1 fruit fly cellular context compared by ENCODE assay signal in genomic region chr2L:20918056-20918674, dm6.
A peak's percentile ranks its signal among the peaks of the same experiment; 100 is the strongest.
TF ChIP-seq lines count a peak whose summit lies in the region.

No protein-coding gene starts in this region.

TF ChIP-seq in whole organism, embryonic, 481 proteins besides CTCF, POLR2A, EP300 and RAD21 (continued from another document and continues in another):
- peak; percentile 38; the same call in 1 of the 2 replicates for TF ChIP-seq peb (GFP tag; IDR thresholded peaks at IDR 0.05; lab: Robert Waterston, UW)
- no peak for TF ChIP-seq abd-A (tag; optimal IDR thresholded peaks at IDR 0.05; lab: Kevin White, UChicago)
- peak; percentile 7; the same call in 1 of the 3 replicates for TF ChIP-seq CG34422 (GFP tag; IDR thresholded peaks at IDR 0.05; lab: Robert Waterston, UW)
- TF ChIP-seq C15 (GFP tag; IDR thresholded peaks at IDR 0.05; lab: Robert Waterston, UW) = no peak
- TF ChIP-seq pnt (GFP tag; optimal IDR thresholded peaks at IDR 0.05; lab: Kevin White, UChicago) = peak; percentile 54
- no peak for TF ChIP-seq CG3995 (GFP tag; optimal IDR thresholded peaks at IDR 0.05; lab: Kevin White, UChicago)
- peak; percentile 65 for TF ChIP-seq her (GFP tag; optimal IDR thresholded peaks at IDR 0.05; lab: Kevin White, UChicago)
- peak; percentile 87 for TF ChIP-seq CG7786 (GFP tag; optimal IDR thresholded peaks at IDR 0.05; lab: Kevin White, UChicago)
- peak; percentile 31 for TF ChIP-seq CG2202 (tag; optimal IDR thresholded peaks at IDR 0.05; lab: Kevin White, UChicago)
- peak; percentile 58 for TF ChIP-seq chn (GFP tag; optimal IDR thresholded peaks at IDR 0.05; lab: Kevin White, UChicago)
- TF ChIP-seq Optix (GFP tag; IDR thresholded peaks at IDR 0.05; lab: Robert Waterston, UW) = peak; percentile 78
- TF ChIP-seq CG18262 (tag; optimal IDR thresholded peaks at IDR 0.05; lab: Kevin White, UChicago) = no peak
- peak; percentile 77 for TF ChIP-seq dm (GFP tag; optimal IDR thresholded peaks at IDR 0.05; lab: Kevin White, UChicago)
- no peak for TF ChIP-seq CG9797 (GFP tag; optimal IDR thresholded peaks at IDR 0.05; lab: Kevin White, UChicago)
- peak; percentile 36 for TF ChIP-seq CG9817 (tag; optimal IDR thresholded peaks at IDR 0.05; lab: Kevin White, UChicago)
- TF ChIP-seq lmd (GFP tag; IDR thresholded peaks at IDR 0.05; lab: Robert Waterston, UW) = peak; percentile 58
- peak; percentile 73 for TF ChIP-seq Dip3 (GFP tag; optimal IDR thresholded peaks at IDR 0.05; lab: Kevin White, UChicago)
- TF ChIP-seq CG11456 (GFP tag; IDR thresholded peaks at IDR 0.05; lab: Robert Waterston, UW) = peak; percentile 82
- TF ChIP-seq nerfin-1 (tag; optimal IDR thresholded peaks at IDR 0.05; lab: Kevin White, UChicago) = peak; percentile 79
- no peak for TF ChIP-seq CkIIα-i1 (GFP tag; IDR thresholded peaks at IDR 0.05; lab: Robert Waterston, UW)
- TF ChIP-seq CG16863 (GFP tag; optimal IDR thresholded peaks at IDR 0.05; lab: Kevin White, UChicago) = peak; percentile 79
- peak; percentile 61 for TF ChIP-seq CG30403 (GFP tag; optimal IDR thresholded peaks at IDR 0.05; lab: Kevin White, UChicago)
- TF ChIP-seq seq (GFP tag; IDR thresholded peaks at IDR 0.05; lab: Robert Waterston, UW) = peak; percentile 74; the same call in 1 of the 2 replicates
- TF ChIP-seq CG18011 (GFP tag; optimal IDR thresholded peaks at IDR 0.05; lab: Kevin White, UChicago) = peak; percentile 12
- TF ChIP-seq CG31388 (GFP tag; optimal IDR thresholded peaks at IDR 0.05; lab: Kevin White, UChicago) = no peak
- TF ChIP-seq Mrtf (GFP tag; IDR thresholded peaks at IDR 0.05; lab: Robert Waterston, UW) = peak; percentile 71; the same call in 2 of the 3 replicates
- no peak for TF ChIP-seq CG11504 (tag; optimal IDR thresholded peaks at IDR 0.05; lab: Kevin White, UChicago)
- peak; percentile 70 for TF ChIP-seq CG4707 (GFP tag; optimal IDR thresholded peaks at IDR 0.05; lab: Kevin White, UChicago)
- peak; percentile 45 for TF ChIP-seq CoRest (tag; optimal IDR thresholded peaks at IDR 0.05; lab: Kevin White, UChicago)
- TF ChIP-seq Dek (tag; optimal IDR thresholded peaks at IDR 0.05; lab: Kevin White, UChicago) = peak; percentile 81
- no peak for TF ChIP-seq Chrac-16 (GFP tag; optimal IDR thresholded peaks at IDR 0.05; lab: Kevin White, UChicago)
- TF ChIP-seq CG7556 (GFP tag; optimal IDR thresholded peaks at IDR 0.05; lab: Kevin White, UChicago) = peak; percentile 71
- TF ChIP-seq grau (tag; optimal IDR thresholded peaks at IDR 0.05; lab: Kevin White, UChicago) = peak; percentile 76
- TF ChIP-seq Sry-β (GFP tag; optimal IDR thresholded peaks at IDR 0.05; lab: Kevin White, UChicago) = no peak
- TF ChIP-seq dpn (GFP tag; optimal IDR thresholded peaks at IDR 0.05; lab: Kevin White, UChicago) = peak; percentile 61 to 84
- TF ChIP-seq tup (GFP tag; optimal IDR thresholded peaks at IDR 0.05; lab: Kevin White, UChicago) = peak; percentile 61
- peak; percentile 60 for TF ChIP-seq Ssrp (tag; optimal IDR thresholded peaks at IDR 0.05; lab: Kevin White, UChicago)
- no peak for TF ChIP-seq CG42726 (GFP tag; IDR thresholded peaks at IDR 0.05; lab: Robert Waterston, UW; ENCODE audit: partially characterized antibody)
- peak; percentile 3 for TF ChIP-seq corto (GFP tag; optimal IDR thresholded peaks at IDR 0.05; lab: Kevin White, UChicago)
- peak; percentile 61 for TF ChIP-seq jing (GFP tag; optimal IDR thresholded peaks at IDR 0.05; lab: Kevin White, UChicago)
- peak; percentile 76 for TF ChIP-seq CG10147 (GFP tag; optimal IDR thresholded peaks at IDR 0.05; lab: Kevin White, UChicago)
- peak; percentile 67 for TF ChIP-seq org-1 (GFP tag; optimal IDR thresholded peaks at IDR 0.05; lab: Kevin White, UChicago)
- TF ChIP-seq gcm2 (GFP tag; optimal IDR thresholded peaks at IDR 0.05; lab: Kevin White, UChicago) = peak; percentile 69
- TF ChIP-seq CG4820 (GFP tag; optimal IDR thresholded peaks at IDR 0.05; lab: Kevin White, UChicago) = peak; percentile 66
- TF ChIP-seq Neu2 (GFP tag; optimal IDR thresholded peaks at IDR 0.05; lab: Kevin White, UChicago; ENCODE audit: borderline replicate concordance) = no peak
- peak; percentile 69 for TF ChIP-seq Xbp1 (GFP tag; optimal IDR thresholded peaks at IDR 0.05; lab: Kevin White, UChicago)
- no peak for TF ChIP-seq MESR4 (GFP tag; optimal IDR thresholded peaks at IDR 0.05; lab: Kevin White, UChicago)
- TF ChIP-seq B-H2 (GFP tag; optimal IDR thresholded peaks at IDR 0.05; lab: Kevin White, UChicago) = peak; percentile 75
- peak; percentile 56 for TF ChIP-seq CG6254 (GFP tag; optimal IDR thresholded peaks at IDR 0.05; lab: Kevin White, UChicago)
- peak; percentile 76 for TF ChIP-seq caup (GFP tag; optimal IDR thresholded peaks at IDR 0.05; lab: Kevin White, UChicago; ENCODE audit: severe bottlenecking)
- peak; percentile 66 for TF ChIP-seq nmo (GFP tag; optimal IDR thresholded peaks at IDR 0.05; lab: Kevin White, UChicago)
- peak; percentile 79 for TF ChIP-seq ERR (GFP tag; optimal IDR thresholded peaks at IDR 0.05; lab: Kevin White, UChicago)
- peak; percentile 78 for TF ChIP-seq Sox102F (GFP tag; optimal IDR thresholded peaks at IDR 0.05; lab: Kevin White, UChicago)
- peak; percentile 58 for TF ChIP-seq ttk (GFP tag; IDR thresholded peaks at IDR 0.05; lab: Robert Waterston, UW)
- peak; percentile 67 for TF ChIP-seq bab2 (GFP tag; optimal IDR thresholded peaks at IDR 0.05; lab: Kevin White, UChicago)
- TF ChIP-seq Lhr (GFP tag; optimal IDR thresholded peaks at IDR 0.05; lab: Kevin White, UChicago) = peak; percentile 41
- TF ChIP-seq CHES-1-like (GFP tag; optimal IDR thresholded peaks at IDR 0.05; lab: Kevin White, UChicago) = peak; percentile 68
- TF ChIP-seq PHDP (tag; optimal IDR thresholded peaks at IDR 0.05; lab: Kevin White, UChicago) = peak; percentile 86
- peak; percentile 74 for TF ChIP-seq CrebB (tag; optimal IDR thresholded peaks at IDR 0.05; lab: Kevin White, UChicago)
- TF ChIP-seq insv (GFP tag; optimal IDR thresholded peaks at IDR 0.05; lab: Kevin White, UChicago) = peak; percentile 24 to 31
- TF ChIP-seq CG8281 (tag; optimal IDR thresholded peaks at IDR 0.05; lab: Kevin White, UChicago) = no peak
- TF ChIP-seq onecut (GFP tag; IDR thresholded peaks at IDR 0.05; lab: Robert Waterston, UW) = no peak
- no peak for TF ChIP-seq sna (GFP tag; IDR thresholded peaks at IDR 0.05; lab: Robert Waterston, UW; ENCODE audit: partially characterized antibody)
- peak; percentile 73 for TF ChIP-seq YL-1 (GFP tag; optimal IDR thresholded peaks at IDR 0.05; lab: Kevin White, UChicago)
- TF ChIP-seq CG32772 (GFP tag; IDR thresholded peaks at IDR 0.05; lab: Robert Waterston, UW) = no peak; the same call in 1 of the 2 replicates
- no peak for TF ChIP-seq pan (optimal IDR thresholded peaks at IDR 0.05; lab: Kevin White, UChicago)
- TF ChIP-seq pan (GFP tag; optimal IDR thresholded peaks at IDR 0.05 in 1 of 2, IDR thresholded peaks at IDR 0.05 in 1 of 2) = peak in 1 of 2 experiments; percentile 45
- TF ChIP-seq bigmax (GFP tag; optimal IDR thresholded peaks at IDR 0.05; lab: Kevin White, UChicago) = no peak
- peak; percentile 73 for TF ChIP-seq CG4360 (GFP tag; IDR thresholded peaks at IDR 0.05; lab: Robert Waterston, UW)
- 0 out of 2 replicates have a peak, but pooled peaks have one; percentile 15 for TF ChIP-seq al (GFP tag; IDR thresholded peaks at IDR 0.05; lab: Robert Waterston, UW)
- peak; percentile 92 for TF ChIP-seq sens (GFP tag; lab: Kevin White, UChicago)
- peak; percentile 81 for TF ChIP-seq CG7839 (tag; optimal IDR thresholded peaks at IDR 0.05; lab: Kevin White, UChicago)
- TF ChIP-seq eyg (GFP tag; optimal IDR thresholded peaks at IDR 0.05; lab: Kevin White, UChicago) = peak; percentile 54
- TF ChIP-seq sens-2 (GFP tag; IDR thresholded peaks at IDR 0.05; lab: Robert Waterston, UW) = peak; percentile 58; the same call in 1 of the 2 replicates
- TF ChIP-seq NC2β (GFP tag; optimal IDR thresholded peaks at IDR 0.05; lab: Kevin White, UChicago) = peak; percentile 78
- peak; percentile 81 for TF ChIP-seq Camta (GFP tag; optimal IDR thresholded peaks at IDR 0.05; lab: Kevin White, UChicago)
- TF ChIP-seq salm (tag; optimal IDR thresholded peaks at IDR 0.05; lab: Kevin White, UChicago) = peak; percentile 81
- peak; percentile 59 for TF ChIP-seq Drgx (GFP tag; IDR thresholded peaks at IDR 0.05; lab: Robert Waterston, UW)
- peak; percentile 53 for TF ChIP-seq fd3F (GFP tag; optimal IDR thresholded peaks at IDR 0.05; lab: Kevin White, UChicago)
- TF ChIP-seq Abd-B (GFP tag; optimal IDR thresholded peaks at IDR 0.05; lab: Kevin White, UChicago) = peak; percentile 13
- TF ChIP-seq HLH3B (GFP tag; IDR thresholded peaks at IDR 0.05; lab: Robert Waterston, UW) = peak; percentile 71
- no peak for TF ChIP-seq CG1233 (GFP tag; optimal IDR thresholded peaks at IDR 0.05; lab: Kevin White, UChicago)
- peak; percentile 81 for TF ChIP-seq CG8388 (GFP tag; optimal IDR thresholded peaks at IDR 0.05; lab: Kevin White, UChicago)
- no peak for TF ChIP-seq CG17912 (GFP tag; optimal IDR thresholded peaks at IDR 0.05; lab: Kevin White, UChicago)
- peak; percentile 65 for TF ChIP-seq wdn (GFP tag; IDR thresholded peaks at IDR 0.05; lab: Robert Waterston, UW)
- peak; percentile 83 for TF ChIP-seq zfh1 (GFP tag; IDR thresholded peaks at IDR 0.05; lab: Robert Waterston, UW)
- peak; percentile 49 for TF ChIP-seq CG1647 (GFP tag; optimal IDR thresholded peaks at IDR 0.05; lab: Kevin White, UChicago)
- no peak for TF ChIP-seq ro (GFP tag; IDR thresholded peaks at IDR 0.05; lab: Robert Waterston, UW)
- no peak for TF ChIP-seq CG17802 (tag; optimal IDR thresholded peaks at IDR 0.05; lab: Kevin White, UChicago)
- TF ChIP-seq B-H1 (GFP tag; IDR thresholded peaks at IDR 0.05; lab: Robert Waterston, UW) = no peak
- TF ChIP-seq CG10431 (GFP tag; optimal IDR thresholded peaks at IDR 0.05; lab: Kevin White, UChicago) = peak; percentile 34
- TF ChIP-seq CG17359 (tag; optimal IDR thresholded peaks at IDR 0.05; lab: Kevin White, UChicago) = peak; percentile 2
- peak; percentile 90 for TF ChIP-seq vvl (GFP tag; IDR thresholded peaks at IDR 0.05; lab: Robert Waterston, UW)
- TF ChIP-seq NC2α (GFP tag; optimal IDR thresholded peaks at IDR 0.05; lab: Kevin White, UChicago) = peak; percentile 35
- TF ChIP-seq pb (GFP tag; optimal IDR thresholded peaks at IDR 0.05; lab: Kevin White, UChicago) = peak; percentile 69
- TF ChIP-seq Rfx (GFP tag; IDR thresholded peaks at IDR 0.05; lab: Robert Waterston, UW) = peak; percentile 76
- TF ChIP-seq bsh (GFP tag; optimal IDR thresholded peaks at IDR 0.05; lab: Kevin White, UChicago) = peak; percentile 70 to 85
- TF ChIP-seq stc (GFP tag; IDR thresholded peaks at IDR 0.05; lab: Robert Waterston, UW) = 0 out of 2 replicates have a peak, but pooled peaks have one; percentile 7
- TF ChIP-seq sr (GFP tag; IDR thresholded peaks at IDR 0.05; lab: Robert Waterston, UW) = peak; percentile 57; the same call in 1 of the 3 replicates
- 0 out of 2 replicates have a peak, but pooled peaks have one; percentile 8 for TF ChIP-seq Adf1 (GFP tag; IDR thresholded peaks at IDR 0.05; lab: Robert Waterston, UW)
- no peak for TF ChIP-seq H15 (GFP tag; IDR thresholded peaks at IDR 0.05; lab: Robert Waterston, UW)
- TF ChIP-seq Hr3 (GFP tag; optimal IDR thresholded peaks at IDR 0.05; lab: Kevin White, UChicago) = peak; percentile 34
- peak; percentile 60 for TF ChIP-seq Mes4 (GFP tag; optimal IDR thresholded peaks at IDR 0.05; lab: Kevin White, UChicago)
- TF ChIP-seq CG10209 (GFP tag; optimal IDR thresholded peaks at IDR 0.05; lab: Kevin White, UChicago) = peak; percentile 63
- TF ChIP-seq Dfd (GFP tag; optimal IDR thresholded peaks at IDR 0.05; lab: Kevin White, UChicago) = no peak
- TF ChIP-seq Atf3 (GFP tag; optimal IDR thresholded peaks at IDR 0.05; lab: Kevin White, UChicago) = peak; percentile 46
- TF ChIP-seq Ptx1 (GFP tag; IDR thresholded peaks at IDR 0.05; lab: Robert Waterston, UW) = peak; percentile 38
- TF ChIP-seq vfl (GFP tag; optimal IDR thresholded peaks at IDR 0.05; lab: Kevin White, UChicago) = no peak
- peak; percentile 64 for TF ChIP-seq jumu (GFP tag; optimal IDR thresholded peaks at IDR 0.05; lab: Kevin White, UChicago)
- peak; percentile 73 for TF ChIP-seq CG13624 (GFP tag; optimal IDR thresholded peaks at IDR 0.05; lab: Kevin White, UChicago)
- 0 out of 2 replicates have a peak, but pooled peaks have one; percentile 23 for TF ChIP-seq Poxn (GFP tag; IDR thresholded peaks at IDR 0.05; lab: Robert Waterston, UW)
- no peak for TF ChIP-seq CG1832 (GFP tag; optimal IDR thresholded peaks at IDR 0.05; lab: Kevin White, UChicago)
- TF ChIP-seq Nf-YC (tag; optimal IDR thresholded peaks at IDR 0.05; lab: Kevin White, UChicago) = no peak
- TF ChIP-seq eve (GFP tag; optimal IDR thresholded peaks at IDR 0.05; lab: Kevin White, UChicago) = peak in 1 of 2 experiments; percentile 82
- TF ChIP-seq wek (GFP tag; optimal IDR thresholded peaks at IDR 0.05; lab: Kevin White, UChicago) = peak; percentile 62
- TF ChIP-seq ci (GFP tag; IDR thresholded peaks at IDR 0.05; lab: Robert Waterston, UW) = peak; percentile 94
- TF ChIP-seq pita (GFP tag; optimal IDR thresholded peaks at IDR 0.05; lab: Kevin White, UChicago) = no peak
- TF ChIP-seq lab (GFP tag; optimal IDR thresholded peaks at IDR 0.05; lab: Kevin White, UChicago) = peak; percentile 28
- TF ChIP-seq Jarid2 (GFP tag; optimal IDR thresholded peaks at IDR 0.05; lab: Kevin White, UChicago) = no peak
- peak; percentile 71 for TF ChIP-seq mam (GFP tag; optimal IDR thresholded peaks at IDR 0.05; lab: Kevin White, UChicago)
- TF ChIP-seq lola (GFP tag; optimal IDR thresholded peaks at IDR 0.05; lab: Kevin White, UChicago) = peak in 1 of 3 experiments; percentile 44
- peak; percentile 70 for TF ChIP-seq CG43689 (GFP tag; IDR thresholded peaks at IDR 0.05; lab: Robert Waterston, UW)
- TF ChIP-seq Scr (GFP tag; IDR thresholded peaks at IDR 0.05; lab: Robert Waterston, UW; ENCODE audit: partially characterized antibody) = no peak
- peak; percentile 43 for TF ChIP-seq CG9609 (GFP tag; optimal IDR thresholded peaks at IDR 0.05; lab: Kevin White, UChicago)
- TF ChIP-seq dmrt99B (tag; optimal IDR thresholded peaks at IDR 0.05; lab: Kevin White, UChicago) = peak; percentile 62
- peak; percentile 83 for TF ChIP-seq CG17328 (GFP tag; IDR thresholded peaks at IDR 0.05; lab: Robert Waterston, UW)
- TF ChIP-seq CG9876 (GFP tag; optimal IDR thresholded peaks at IDR 0.05; lab: Kevin White, UChicago) = peak; percentile 11
- TF ChIP-seq ap (GFP tag; IDR thresholded peaks at IDR 0.05; lab: Robert Waterston, UW) = peak; percentile 83
- peak; percentile 51; the same call in 2 of the 3 replicates for TF ChIP-seq so (GFP tag; IDR thresholded peaks at IDR 0.05; lab: Robert Waterston, UW)
- peak; percentile 83 for TF ChIP-seq Side (GFP tag; optimal IDR thresholded peaks at IDR 0.05; lab: Kevin White, UChicago)
- TF ChIP-seq CG14965 (GFP tag; optimal IDR thresholded peaks at IDR 0.05; lab: Kevin White, UChicago; ENCODE audit: borderline replicate concordance) = no peak
